Worm (Caenorhabditis elegans) whole organism, L2 larva: ENCODE results near the gene T07F12.2.

ENCODE experiments used
- F13H6.1 ChIP-seq: sonication (generic microtip); optimal IDR thresholded peaks from 2 replicates; lab custom pipeline; 2016; ENCODE audit warnings: missing genetic modification characterization, missing compliant biosample characterization
- ZK546.5 ChIP-seq: sonication (generic microtip); optimal IDR thresholded peaks from 2 replicates; lab custom pipeline; 2017; ENCODE audit warnings: missing biosample characterization, missing genetic modification characterization
- alr-1 ChIP-seq: fragments of 150-350 bp; optimal IDR thresholded peaks from 2 replicates; lab custom pipeline; 2014; ENCODE audit warnings: missing biosample characterization, missing genetic modification characterization
- aly-2 ChIP-seq: fragments of 150-350 bp; optimal IDR thresholded peaks from 2 replicates; lab custom pipeline; 2014; ENCODE audit warnings: missing biosample characterization, missing genetic modification characterization
- blmp-1 ChIP-seq: sonication (generic microtip); optimal IDR thresholded peaks from 2 replicates; lab custom pipeline; 2017; ENCODE audit warnings: missing genetic modification characterization, mild to moderate bottlenecking, missing compliant biosample characterization, antibody characterized with exemption, moderate library complexity; ENCODE audit not compliant: insufficient read depth
- ceh-82 ChIP-seq: fragments of 150-350 bp; optimal IDR thresholded peaks from 2 replicates; lab custom pipeline; 2014; ENCODE audit warnings: missing biosample characterization, missing genetic modification characterization
- crh-2 ChIP-seq: sonication (generic microtip); optimal IDR thresholded peaks from 2 replicates; lab custom pipeline; 2017; ENCODE audit warnings: missing biosample characterization, missing genetic modification characterization
- fos-1 ChIP-seq: fragments of 150-350 bp; optimal IDR thresholded peaks from 2 replicates; lab custom pipeline; 2014; ENCODE audit warnings: missing biosample characterization, missing genetic modification characterization
- gmeb-1 ChIP-seq: fragments of 150-350 bp; optimal IDR thresholded peaks from 2 replicates; lab custom pipeline; 2014; ENCODE audit warnings: missing biosample characterization, missing genetic modification characterization
- lin-11 ChIP-seq: fragments of 150-350 bp; sonication (generic microtip); optimal IDR thresholded peaks from 2 replicates; lab custom pipeline; 2014; ENCODE audit warnings: missing biosample characterization, missing genetic modification characterization, inconsistent platforms, mixed read lengths
- lin-13 ChIP-seq: fragments of 150-350 bp; optimal IDR thresholded peaks from 2 replicates; lab custom pipeline; 2014; ENCODE audit warnings: missing biosample characterization, missing genetic modification reagents, missing genetic modification characterization
- lsy-2 ChIP-seq, 2 experiments: fragments of 150-350 bp in 1 of 2; sonication (generic microtip) in 1 of 2; optimal IDR thresholded peaks; 2 replicates each; lab custom pipeline; 2014 to 2017; ENCODE audit warnings: missing biosample characterization in 2 of 2, missing genetic modification characterization in 2 of 2
- mbf-1 ChIP-seq: sonication (generic microtip); optimal IDR thresholded peaks from 2 replicates; lab custom pipeline; 2017; ENCODE audit warnings: missing biosample characterization, missing genetic modification characterization
- nhr-11 ChIP-seq: fragments of 150-350 bp; optimal IDR thresholded peaks from 2 replicates; lab custom pipeline; 2014; ENCODE audit warnings: missing biosample characterization, missing genetic modification characterization
- nhr-12 ChIP-seq: fragments of 150-350 bp; optimal IDR thresholded peaks from 2 replicates; lab custom pipeline; 2014; ENCODE audit warnings: missing biosample characterization, missing genetic modification characterization
- nhr-129 ChIP-seq: fragments of 150-350 bp; optimal IDR thresholded peaks from 2 replicates; lab custom pipeline; 2014; ENCODE audit warnings: missing biosample characterization, missing genetic modification characterization
- nhr-21 ChIP-seq: fragments of 150-350 bp; optimal IDR thresholded peaks from 2 replicates; lab custom pipeline; 2014; ENCODE audit warnings: missing biosample characterization, missing genetic modification characterization
- nhr-237 ChIP-seq: fragments of 150-350 bp; optimal IDR thresholded peaks from 2 replicates; lab custom pipeline; 2014; ENCODE audit warnings: missing biosample characterization, missing genetic modification characterization
- nhr-25 ChIP-seq: fragments of 150-350 bp; sonication (generic microtip); optimal IDR thresholded peaks from 3 replicates; lab custom pipeline; 2014; ENCODE audit warnings: missing biosample characterization, missing genetic modification characterization
- nhr-6 ChIP-seq: fragments of 150-350 bp; optimal IDR thresholded peaks from 2 replicates; lab custom pipeline; 2014; ENCODE audit warnings: missing biosample characterization, missing genetic modification characterization
- nhr-77 ChIP-seq: fragments of 150-350 bp; optimal IDR thresholded peaks from 2 replicates; lab custom pipeline; 2014; ENCODE audit warnings: missing biosample characterization, missing genetic modification characterization
- peb-1 ChIP-seq: fragments of 150-350 bp; optimal IDR thresholded peaks from 2 replicates; lab custom pipeline; 2014; ENCODE audit warnings: missing biosample characterization, missing genetic modification characterization
- sem-4 ChIP-seq: fragments of 150-350 bp; optimal IDR thresholded peaks from 2 replicates; lab custom pipeline; 2014; ENCODE audit warnings: missing biosample characterization, missing genetic modification reagents, missing genetic modification characterization
- skn-1 ChIP-seq: sonication (generic microtip); optimal IDR thresholded peaks from 2 replicates; lab custom pipeline; 2017; ENCODE audit warnings: missing biosample characterization, missing genetic modification characterization
- sma-9 ChIP-seq, 2 experiments: fragments of 150-350 bp in 1 of 2; sonication (generic microtip) in 1 of 2; optimal IDR thresholded peaks; 2 replicates each; lab custom pipeline; 2014 to 2016; ENCODE audit warnings: missing genetic modification characterization in 2 of 2, mild to moderate bottlenecking in 1 of 2, missing biosample characterization in 1 of 2, missing compliant biosample characterization in 1 of 2, missing genetic modification reagents in 1 of 2, moderate library complexity in 1 of 2
- snpc-4 ChIP-seq: fragments of 150-350 bp; optimal IDR thresholded peaks from 2 replicates; lab custom pipeline; 2014; ENCODE audit warnings: missing biosample characterization, missing genetic modification characterization
- unc-39 ChIP-seq: fragments of 150-350 bp; optimal IDR thresholded peaks from 2 replicates; lab custom pipeline; 2014; ENCODE audit warnings: missing biosample characterization, missing genetic modification characterization
- unc-55 ChIP-seq: fragments of 150-350 bp; sonication (generic microtip); optimal IDR thresholded peaks from 3 replicates; lab custom pipeline; 2014; ENCODE audit warnings: missing biosample characterization, missing genetic modification reagents, missing genetic modification characterization
- unc-62 ChIP-seq: fragments of 150-350 bp; optimal IDR thresholded peaks from 2 replicates; lab custom pipeline; 2014; ENCODE audit warnings: missing biosample characterization, missing genetic modification reagents, missing genetic modification characterization
- ztf-1 ChIP-seq: fragments of 200-800 bp; sonication (Bioruptor generic); conservative IDR thresholded peaks from 2 replicates; pipeline ENCODE4 v1.3.6; 2022; ENCODE audit warnings: missing genetic modification characterization, missing compliant biosample characterization
- ztf-4 ChIP-seq: fragments of 150-350 bp; optimal IDR thresholded peaks from 2 replicates; lab custom pipeline; 2014; ENCODE audit warnings: missing biosample characterization, missing genetic modification characterization

Gene T07F12.2

DNA sequence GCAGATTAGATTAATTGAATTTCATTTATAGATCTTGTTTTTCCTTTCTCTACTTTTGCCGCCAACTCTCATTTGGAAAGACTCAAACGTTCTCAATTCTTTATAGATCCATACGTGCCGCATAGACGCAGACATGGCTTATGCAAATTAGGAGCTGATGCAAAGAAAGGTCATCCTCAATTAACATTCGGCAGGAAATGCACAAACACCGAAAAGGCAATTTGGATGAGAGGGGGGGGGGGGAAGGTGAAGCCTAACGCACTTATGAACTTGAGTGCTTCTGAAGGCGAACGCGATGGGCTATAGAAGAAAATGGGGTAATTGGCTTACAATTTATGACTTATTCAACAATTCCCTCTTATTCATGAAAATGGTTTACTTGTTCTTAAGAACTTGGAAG, 20.4 kb upstream of the T07F12.2 start:
- TF ChIP-seq lin-13 = no peak
- TF ChIP-seq crh-2 (tag; lab: Kevin White, UChicago) = no peak
- no peak for TF ChIP-seq unc-55 (GFP tag; lab: Kevin White, UChicago)
- no peak for TF ChIP-seq unc-39

ce11 chrX:4870683-4871082, 19.4 kb upstream of the T07F12.2 start:
- TF ChIP-seq nhr-12 (tag; lab: Kevin White, UChicago) (no peak), nhr-237 (no peak), snpc-4 (tag; lab: Kevin White, UChicago) (no peak), gmeb-1 (tag; lab: Kevin White, UChicago) (no peak), skn-1 (no peak), blmp-1 (tag; lab: Kevin White, UChicago) (no peak), ztf-1 (GFP tag; lab: Robert Waterston, UW) (no peak), lin-13 (no peak), ztf-4 (tag; lab: Kevin White, UChicago) (no peak), lin-11 (tag; lab: Kevin White, UChicago) (no peak), crh-2 (tag; lab: Kevin White, UChicago) (no peak), nhr-21 (no peak), fos-1 (no peak), F13H6.1 (tag; lab: Kevin White, UChicago) (no peak)
- TF ChIP-seq, all 48 proteins: peak for 0

ce11 chrX:4872758-4873157, 17.3 kb upstream of the T07F12.2 start:
- TF ChIP-seq nhr-25 (tag; lab: Kevin White, UChicago) (peak; percentile 45), unc-55 (GFP tag; lab: Kevin White, UChicago) (peak; percentile 40), peb-1 (tag; lab: Kevin White, UChicago) (no peak)
- TF ChIP-seq, all 48 proteins: peak for 2

ce11 chrX:4875296-4875695, 14.7 kb upstream of the T07F12.2 start:
- TF ChIP-seq blmp-1 (tag; lab: Kevin White, UChicago) = peak; percentile 76
- TF ChIP-seq skn-1 = no peak
- no peak for TF ChIP-seq lsy-2 (tag; optimal IDR thresholded peaks at IDR 0.05; lab: Kevin White, UChicago)

DNA sequence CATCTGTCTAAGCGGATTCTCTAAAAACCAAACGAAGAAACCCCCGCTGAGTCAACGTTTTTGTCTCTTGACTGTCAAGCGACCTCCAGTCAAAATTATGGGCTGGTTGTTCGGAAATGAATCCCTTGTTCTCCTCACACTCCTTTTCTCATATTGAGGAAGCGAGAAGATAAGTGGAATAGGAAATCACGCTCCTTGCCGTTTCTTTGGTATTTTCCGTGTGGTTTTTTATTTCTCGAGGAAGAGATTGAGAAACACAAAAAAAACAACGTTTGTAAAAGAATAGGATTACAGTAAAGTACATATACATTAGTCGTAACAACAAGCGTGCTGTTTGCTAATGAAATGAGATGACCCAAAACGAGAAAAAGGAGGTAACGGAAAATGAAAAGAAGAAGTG, 13.1 kb upstream of the T07F12.2 start, which contains the start of gene tsp-14:
tsp-14 (minus strand) TSS at position 62 of the 400 bp plus-strand sequence.
- no peak for TF ChIP-seq ceh-82
- TF ChIP-seq ztf-4 (tag; lab: Kevin White, UChicago) = no peak
- TF ChIP-seq nhr-129 (tag; lab: Kevin White, UChicago) = peak; percentile 0
- no peak for TF ChIP-seq lin-13

- TF ChIP-seq blmp-1 (tag; lab: Kevin White, UChicago) (no peak), nhr-25 (tag; lab: Kevin White, UChicago) (peak; percentile 16)
Observed at ce11 chrX:4879998-4880397, 10.0 kb upstream of the T07F12.2 start.

DNA sequence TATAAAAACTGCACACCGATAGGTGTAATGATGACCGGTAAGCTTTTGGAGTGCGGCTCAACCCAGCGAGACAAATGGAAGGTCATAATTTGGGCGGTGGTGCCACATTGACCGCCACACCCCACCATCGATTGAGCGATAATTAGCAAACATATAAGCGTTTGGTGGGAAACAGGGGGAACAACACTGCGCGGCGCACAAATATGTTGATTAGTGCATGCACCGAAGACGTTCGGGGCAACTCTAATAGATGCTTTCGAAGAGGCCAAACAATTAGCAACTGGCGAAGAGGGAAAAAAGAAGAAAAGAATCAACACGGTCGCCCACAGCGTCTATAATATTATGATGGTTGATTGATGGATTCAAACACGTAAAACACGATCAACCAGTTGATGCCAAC, 8.7 kb upstream of the T07F12.2 start:
- TF ChIP-seq nhr-6 (tag; lab: Kevin White, UChicago) = no peak
- no peak for TF ChIP-seq nhr-25 (tag; lab: Kevin White, UChicago)
- TF ChIP-seq unc-39 = no peak
- no peak for TF ChIP-seq gmeb-1 (tag; lab: Kevin White, UChicago)
- TF ChIP-seq sem-4 (tag; lab: Kevin White, UChicago) = no peak
- no peak for TF ChIP-seq aly-2
- no peak for TF ChIP-seq unc-62 (GFP tag; lab: Kevin White, UChicago)
- TF ChIP-seq nhr-11 (tag; lab: Kevin White, UChicago) = no peak
- TF ChIP-seq mbf-1 (tag; lab: Kevin White, UChicago) = no peak
- no peak for TF ChIP-seq lsy-2 (tag; optimal IDR thresholded peaks at IDR 0.05; lab: Kevin White, UChicago)
- no peak for TF ChIP-seq nhr-129 (tag; lab: Kevin White, UChicago)
- no peak for TF ChIP-seq ztf-1 (GFP tag; lab: Robert Waterston, UW)
- TF ChIP-seq ZK546.5 (tag; lab: Kevin White, UChicago) = no peak
- no peak for TF ChIP-seq F13H6.1 (tag; lab: Kevin White, UChicago)
- TF ChIP-seq ztf-4 (tag; lab: Kevin White, UChicago) = no peak
- no peak for TF ChIP-seq alr-1 (tag; lab: Kevin White, UChicago)
- TF ChIP-seq sma-9 (GFP tag; optimal IDR thresholded peaks at IDR 0.05; lab: Kevin White, UChicago) = no peak
- no peak for TF ChIP-seq sma-9 (tag; optimal IDR thresholded peaks at IDR 0.05; lab: Kevin White, UChicago)
- TF ChIP-seq nhr-77 (tag; lab: Kevin White, UChicago) = no peak
- TF ChIP-seq, all 48 proteins: peak for 0
